Fruit fly (Drosophila melanogaster) whole organism, embryonic: ENCODE measurements around the gene CG1463.

ENCODE experiments used
- Ada2b ChIP-seq: fragments of 200-800 bp; sonication (Bioruptor generic); IDR thresholded peaks from 2 replicates; pipeline ENCODE4 v1.3.6; 2022; ENCODE audit warnings: missing biosample characterization, missing genetic modification characterization
- Antp ChIP-seq: fragments of 200-800 bp; sonication (Bioruptor generic); optimal IDR thresholded peaks from 3 replicates; lab custom pipeline; 2016; ENCODE audit warnings: missing biosample characterization, missing genetic modification characterization
- CG11504 ChIP-seq: fragments of 200-800 bp; sonication (Bioruptor generic); optimal IDR thresholded peaks from 3 replicates; lab custom pipeline; 2019; ENCODE audit warnings: missing biosample characterization, mild to moderate bottlenecking, missing genetic modification characterization, moderate library complexity
- CG13123 ChIP-seq: fragments of 200-800 bp; sonication (Bioruptor generic); optimal IDR thresholded peaks from 2 replicates; lab custom pipeline; 2016; ENCODE audit warnings: missing biosample characterization, missing genetic modification characterization
- CG1603 ChIP-seq: fragments of 200-800 bp; sonication (Bioruptor generic); optimal IDR thresholded peaks from 2 replicates; lab custom pipeline; 2019; ENCODE audit warnings: missing biosample characterization, mild to moderate bottlenecking, missing genetic modification characterization, moderate library complexity
- CG17361 ChIP-seq: fragments of 200-800 bp; sonication (Bioruptor generic); IDR thresholded peaks from 3 replicates; pipeline ENCODE4 v1.3.6; 2022; ENCODE audit warnings: missing biosample characterization, missing genetic modification characterization
- CG2712 ChIP-seq: fragments of 200-800 bp; optimal IDR thresholded peaks from 3 replicates; lab custom pipeline; 2019; ENCODE audit warnings: missing biosample characterization, mild to moderate bottlenecking, missing genetic modification characterization, moderate library complexity
- CG30431 ChIP-seq: fragments of 200-800 bp; sonication (Bioruptor generic); optimal IDR thresholded peaks from 2 replicates; lab custom pipeline; 2017; ENCODE audit warnings: missing biosample characterization, missing genetic modification characterization
- CG32767 ChIP-seq: fragments of 200-800 bp; sonication (Bioruptor generic); IDR thresholded peaks from 2 replicates; pipeline ENCODE4 v1.3.6; 2022; ENCODE audit warnings: missing biosample characterization, missing genetic modification characterization
- CG3995 ChIP-seq: fragments of 200-800 bp; sonication (Bioruptor generic); optimal IDR thresholded peaks from 3 replicates; lab custom pipeline; 2016; ENCODE audit warnings: missing biosample characterization, missing genetic modification characterization
- CG4424 ChIP-seq: fragments of 200-800 bp; sonication (Bioruptor generic); optimal IDR thresholded peaks from 3 replicates; lab custom pipeline; 2016; ENCODE audit warnings: missing biosample characterization, missing genetic modification characterization
- CG6791 ChIP-seq: fragments of 200-800 bp; sonication (Bioruptor generic); IDR thresholded peaks from 3 replicates; pipeline ENCODE4 v1.3.6; 2022; ENCODE audit warnings: missing biosample characterization, missing genetic modification characterization; ENCODE audit not compliant: partially characterized antibody
- CG7357 ChIP-seq: fragments of 200-800 bp; sonication (Bioruptor generic); IDR thresholded peaks from 3 replicates; pipeline ENCODE4 v1.3.6; 2022; ENCODE audit warnings: missing biosample characterization, missing genetic modification characterization
- CG7839 ChIP-seq: fragments of 200-800 bp; sonication (Bioruptor generic); optimal IDR thresholded peaks from 3 replicates; lab custom pipeline; 2018; ENCODE audit warnings: missing biosample characterization, mild to moderate bottlenecking, missing genetic modification characterization, moderate library complexity
- CG8281 ChIP-seq: fragments of 200-800 bp; sonication (Bioruptor generic); optimal IDR thresholded peaks from 2 replicates; lab custom pipeline; 2018; ENCODE audit warnings: missing biosample characterization, mild to moderate bottlenecking, missing genetic modification characterization, moderate library complexity
- CG8290 ChIP-seq, 3 experiments: fragments of 200-800 bp; sonication (Bioruptor generic); optimal IDR thresholded peaks; 2 replicates each; lab custom pipeline; 2016 to 2019; ENCODE audit warnings: missing biosample characterization in 3 of 3, missing genetic modification characterization in 3 of 3, mild to moderate bottlenecking in 2 of 3, moderate library complexity in 1 of 3
- D19B ChIP-seq: fragments of 200-800 bp; sonication (Bioruptor generic); optimal IDR thresholded peaks from 2 replicates; lab custom pipeline; 2017; ENCODE audit warnings: missing biosample characterization, mild to moderate bottlenecking, missing genetic modification characterization
- ERR ChIP-seq: fragments of 200-800 bp; sonication (Bioruptor generic); optimal IDR thresholded peaks from 2 replicates; lab custom pipeline; 2016; ENCODE audit warnings: missing biosample characterization, missing genetic modification characterization
- Fer1 ChIP-seq: fragments of 200-800 bp; sonication (Bioruptor generic); optimal IDR thresholded peaks from 2 replicates; lab custom pipeline; 2017; ENCODE audit warnings: missing biosample characterization, mild to moderate bottlenecking, missing genetic modification characterization
- HLH3B ChIP-seq: fragments of 200-800 bp; sonication (Bioruptor generic); IDR thresholded peaks from 2 replicates; pipeline ENCODE4 v1.3.6; 2022; ENCODE audit warnings: missing biosample characterization, missing genetic modification characterization
- Oaz ChIP-seq: fragments of 200-800 bp; sonication (Bioruptor generic); IDR thresholded peaks from 2 replicates; pipeline ENCODE4 v1.3.6; 2022; ENCODE audit warnings: missing biosample characterization, missing genetic modification characterization
- Oli ChIP-seq: fragments of 200-800 bp; sonication (Bioruptor generic); optimal IDR thresholded peaks from 2 replicates; lab custom pipeline; 2018; ENCODE audit warnings: missing biosample characterization, mild to moderate bottlenecking, missing genetic modification characterization, moderate library complexity
- Ptx1 ChIP-seq: fragments of 200-800 bp; sonication (Bioruptor generic); IDR thresholded peaks from 2 replicates; pipeline ENCODE4 v1.3.6; 2022; ENCODE audit warnings: missing biosample characterization, missing genetic modification characterization
- Rx ChIP-seq: fragments of 200-800 bp; sonication (Bioruptor generic); IDR thresholded peaks from 2 replicates; pipeline ENCODE4 v1.3.6; 2022; ENCODE audit warnings: missing biosample characterization, missing genetic modification characterization
- Six4 ChIP-seq: fragments of 200-800 bp; sonication (Bioruptor generic); optimal IDR thresholded peaks from 2 replicates; lab custom pipeline; 2016; ENCODE audit warnings: missing biosample characterization, missing genetic modification characterization
- TFAM ChIP-seq: fragments of 200-800 bp; sonication (Bioruptor generic); optimal IDR thresholded peaks from 2 replicates; lab custom pipeline; 2017; ENCODE audit warnings: missing biosample characterization, missing genetic modification characterization, inconsistent platforms
- Taf1 ChIP-seq: fragments of 200-800 bp; sonication (Bioruptor generic); IDR thresholded peaks from 2 replicates; pipeline ENCODE4 v1.3.6; 2022; ENCODE audit warnings: missing biosample characterization, missing genetic modification characterization
- Tbp ChIP-seq: fragments of >200 bp; optimal IDR thresholded peaks from 2 replicates; lab custom pipeline; 2018; ENCODE audit warnings: missing biosample characterization, missing genetic modification characterization
- aop ChIP-seq: fragments of 200-800 bp; sonication (Bioruptor generic); IDR thresholded peaks from 2 replicates; pipeline ENCODE4 v1.3.6; 2022; ENCODE audit warnings: missing biosample characterization, missing genetic modification characterization
- bsh ChIP-seq, 2 experiments: fragments of 200-800 bp; sonication (Bioruptor generic); optimal IDR thresholded peaks; 2 replicates each; lab custom pipeline; 2017 to 2018; ENCODE audit warnings: mild to moderate bottlenecking in 2 of 2, missing biosample characterization in 2 of 2, missing genetic modification characterization in 2 of 2, moderate library complexity in 1 of 2
- btn ChIP-seq: fragments of 200-800 bp; sonication (Bioruptor generic); optimal IDR thresholded peaks from 2 replicates; lab custom pipeline; 2016; ENCODE audit warnings: missing biosample characterization, missing genetic modification characterization
- chm ChIP-seq: fragments of 200-800 bp; sonication (Bioruptor generic); IDR thresholded peaks from 2 replicates; pipeline ENCODE4 v1.3.6; 2022; ENCODE audit warnings: missing biosample characterization, missing genetic modification characterization
- crol ChIP-seq: fragments of 200-800 bp; sonication (Bioruptor generic); IDR thresholded peaks from 2 replicates; pipeline ENCODE4 v1.3.6; 2022; ENCODE audit warnings: missing biosample characterization, missing genetic modification characterization
- disco-r ChIP-seq: fragments of 200-800 bp; sonication (Bioruptor generic); optimal IDR thresholded peaks from 2 replicates; lab custom pipeline; 2016; ENCODE audit warnings: missing biosample characterization, missing genetic modification characterization
- hb ChIP-seq: fragments of 200-800 bp; sonication (Bioruptor generic); IDR thresholded peaks from 3 replicates; pipeline ENCODE4 v1.3.6; 2022; ENCODE audit warnings: missing biosample characterization, missing genetic modification characterization; ENCODE audit not compliant: partially characterized antibody
- hth ChIP-seq: fragments of >200 bp; optimal IDR thresholded peaks from 2 replicates; lab custom pipeline; 2017; ENCODE audit warnings: inconsistent platforms
- knrl ChIP-seq: fragments of 200-800 bp; sonication (Bioruptor generic); IDR thresholded peaks from 3 replicates; pipeline ENCODE4 v1.3.6; 2022; ENCODE audit warnings: missing biosample characterization, missing genetic modification characterization; ENCODE audit not compliant: partially characterized antibody
- mld ChIP-seq: fragments of 200-800 bp; sonication (Bioruptor generic); IDR thresholded peaks from 3 replicates; pipeline ENCODE4 v1.3.6; 2022; ENCODE audit warnings: missing biosample characterization, missing genetic modification characterization; ENCODE audit not compliant: partially characterized antibody
- nmo ChIP-seq: fragments of 200-800 bp; sonication (Bioruptor generic); optimal IDR thresholded peaks from 2 replicates; lab custom pipeline; 2018; ENCODE audit warnings: missing biosample characterization, mild to moderate bottlenecking, missing genetic modification characterization, moderate library complexity
- phol ChIP-seq: fragments of 200-800 bp; sonication (Bioruptor generic); optimal IDR thresholded peaks from 3 replicates; lab custom pipeline; 2018; ENCODE audit warnings: missing biosample characterization, mild to moderate bottlenecking, missing genetic modification characterization, moderate library complexity
- prd ChIP-seq, 3 experiments: fragments of >200 bp in 2 of 3; fragments of 200-800 bp in 1 of 3; sonication (Bioruptor generic) in 1 of 3; optimal IDR thresholded peaks in 2 of 3; IDR thresholded peaks in 1 of 3; 2 replicates in 2 of 3; 3 replicates in 1 of 3; pipeline versions ENCODE4 v1.3.6 to Lab custom; 2017 to 2022; ENCODE audit warnings: missing biosample characterization in 1 of 3, missing genetic modification characterization in 1 of 3
- sens-2 ChIP-seq: fragments of 200-800 bp; sonication (Bioruptor generic); IDR thresholded peaks from 2 replicates; pipeline ENCODE4 v1.3.6; 2022; ENCODE audit warnings: missing biosample characterization, missing genetic modification characterization
- sim ChIP-seq: fragments of 200-800 bp; sonication (Bioruptor generic); IDR thresholded peaks from 2 replicates; pipeline ENCODE4 v1.3.6; 2022; ENCODE audit warnings: missing biosample characterization, missing genetic modification characterization
- sima ChIP-seq: fragments of 200-800 bp; sonication (Bioruptor generic); optimal IDR thresholded peaks from 2 replicates; lab custom pipeline; 2016; ENCODE audit warnings: missing biosample characterization, missing genetic modification characterization
- sna ChIP-seq: fragments of 200-800 bp; sonication (Bioruptor generic); IDR thresholded peaks from 2 replicates; pipeline ENCODE4 v1.3.6; 2022; ENCODE audit warnings: missing biosample characterization, missing genetic modification characterization; ENCODE audit not compliant: partially characterized antibody
- so ChIP-seq: fragments of 200-800 bp; sonication (Bioruptor generic); IDR thresholded peaks from 3 replicates; pipeline ENCODE4 v1.3.6; 2022; ENCODE audit warnings: missing biosample characterization, missing genetic modification characterization
- trem ChIP-seq: fragments of 200-800 bp; optimal IDR thresholded peaks from 3 replicates; lab custom pipeline; 2019; ENCODE audit warnings: missing biosample characterization, mild to moderate bottlenecking, missing genetic modification characterization, moderate library complexity
- twi ChIP-seq: fragments of 200-800 bp; optimal IDR thresholded peaks from 2 replicates; lab custom pipeline; 2019; ENCODE audit warnings: missing biosample characterization, mild to moderate bottlenecking, missing genetic modification characterization, moderate library complexity
- vfl ChIP-seq: fragments of 200-800 bp; sonication (Bioruptor generic); optimal IDR thresholded peaks from 2 replicates; lab custom pipeline; 2016; ENCODE audit warnings: missing biosample characterization, missing genetic modification characterization
- zf30C ChIP-seq: fragments of 200-800 bp; sonication (Bioruptor generic); optimal IDR thresholded peaks from 3 replicates; lab custom pipeline; 2018; ENCODE audit warnings: missing biosample characterization, mild to moderate bottlenecking, missing genetic modification characterization

Gene CG1463

DNA sequence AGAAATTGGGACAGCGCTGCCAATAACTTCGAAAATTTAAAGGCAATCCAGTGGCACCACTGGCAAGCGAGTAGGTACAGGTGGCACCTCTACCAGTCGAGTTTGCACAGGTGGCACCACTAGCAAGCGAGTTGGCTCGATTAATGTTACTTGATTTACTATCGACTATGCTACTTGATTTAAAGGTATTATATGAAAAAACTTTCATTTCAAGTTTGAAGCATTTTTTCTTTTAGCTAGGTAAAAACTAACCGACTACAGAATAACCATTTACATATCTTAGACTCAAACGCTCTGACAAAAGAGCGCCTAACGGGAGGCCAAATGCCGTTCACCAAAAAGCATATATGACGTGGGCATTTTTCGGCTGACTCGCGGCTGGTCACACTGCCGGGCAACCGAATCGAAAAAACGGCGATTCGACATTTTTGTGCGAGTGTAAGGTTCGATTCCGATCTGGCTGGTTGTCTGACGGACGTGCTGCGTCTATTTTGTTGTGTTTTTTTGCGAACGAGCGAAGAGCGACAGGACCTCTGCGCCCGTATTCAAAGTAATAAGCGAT lies 47.6 kb upstream of the CG1463 start, which contains the start of gene Tis11 (continued):
- no peak for TF ChIP-seq crol (GFP tag; lab: Robert Waterston, UW)
- no peak for TF ChIP-seq Ada2b (GFP tag; lab: Robert Waterston, UW)
- no peak for TF ChIP-seq Six4 (GFP tag; lab: Kevin White, UChicago)
- TF ChIP-seq CG1603 (tag; lab: Kevin White, UChicago) = peak; percentile 55
- no peak for TF ChIP-seq twi
- no peak for TF ChIP-seq btn (GFP tag; lab: Kevin White, UChicago)
- no peak for TF ChIP-seq Oli (tag; lab: Kevin White, UChicago)
- TF ChIP-seq TFAM (GFP tag; lab: Kevin White, UChicago) = no peak
- no peak for TF ChIP-seq sima (GFP tag; lab: Kevin White, UChicago)
- no peak for TF ChIP-seq HLH3B (GFP tag; lab: Robert Waterston, UW)
- TF ChIP-seq so (GFP tag; lab: Robert Waterston, UW) = peak; percentile 55; the same call in 1 of the 3 replicates
- no peak for TF ChIP-seq hth (lab: Kevin White, UChicago)
- TF ChIP-seq Taf1 (GFP tag; lab: Robert Waterston, UW) = no peak
- peak; percentile 21; the same call in 1 of the 3 replicates for TF ChIP-seq CG6791 (GFP tag; lab: Robert Waterston, UW)
- TF ChIP-seq CG17361 = no peak
- no peak for TF ChIP-seq hb
- peak; percentile 94 for TF ChIP-seq chm (GFP tag; lab: Robert Waterston, UW)
- peak in 1 of 2 experiments; percentile 30 for TF ChIP-seq bsh (GFP tag; optimal IDR thresholded peaks at IDR 0.05; lab: Kevin White, UChicago)
- no peak for TF ChIP-seq Tbp (GFP tag; lab: Kevin White, UChicago)
- TF ChIP-seq phol (tag; lab: Kevin White, UChicago) = peak; percentile 39
- TF ChIP-seq D19B (GFP tag; lab: Kevin White, UChicago) = no peak
- no peak for TF ChIP-seq CG7357 (GFP tag; lab: Robert Waterston, UW)
- TF ChIP-seq sna (GFP tag; lab: Robert Waterston, UW) = peak; percentile 26; the same call in 1 of the 2 replicates
- no peak for TF ChIP-seq Rx (GFP tag; lab: Robert Waterston, UW)
- no peak for TF ChIP-seq disco-r
- no peak for TF ChIP-seq CG8290 (GFP tag; optimal IDR thresholded peaks at IDR 0.05; lab: Kevin White, UChicago)
- peak in 1 of 2 experiments; percentile 55 for TF ChIP-seq CG8290 (tag; optimal IDR thresholded peaks at IDR 0.05; lab: Kevin White, UChicago)
- peak; percentile 87 for TF ChIP-seq zf30C (GFP tag; lab: Kevin White, UChicago)
- TF ChIP-seq knrl (GFP tag; lab: Robert Waterston, UW) = peak; percentile 47; the same call in 1 of the 3 replicates
- TF ChIP-seq CG4424 (GFP tag; lab: Kevin White, UChicago) = no peak
- TF ChIP-seq prd (optimal IDR thresholded peaks at IDR 0.05; lab: Kevin White, UChicago) = no peak
- TF ChIP-seq prd (GFP tag; IDR thresholded peaks at IDR 0.05; lab: Robert Waterston, UW) = no peak
- no peak for TF ChIP-seq CG32767 (GFP tag; lab: Robert Waterston, UW)
- TF ChIP-seq CG13123 (GFP tag; lab: Kevin White, UChicago) = no peak
- TF ChIP-seq CG7839 (tag; lab: Kevin White, UChicago) = no peak
- TF ChIP-seq CG30431 (GFP tag; lab: Kevin White, UChicago) = no peak
- TF ChIP-seq CG2712 (tag; lab: Kevin White, UChicago) = peak; percentile 16
- peak; percentile 41 for TF ChIP-seq CG3995
- TF ChIP-seq Oaz (GFP tag; lab: Robert Waterston, UW) = no peak
- no peak for TF ChIP-seq vfl
- TF ChIP-seq CG8281 (tag; lab: Kevin White, UChicago) = no peak
- no peak for TF ChIP-seq sim (GFP tag; lab: Robert Waterston, UW)
- no peak for TF ChIP-seq aop
- no peak for TF ChIP-seq sens-2 (GFP tag; lab: Robert Waterston, UW)
- TF ChIP-seq Fer1 (GFP tag; lab: Kevin White, UChicago) = peak; percentile 49
- no peak for TF ChIP-seq Antp
- peak; percentile 14 for TF ChIP-seq CG11504
- peak; percentile 27 for TF ChIP-seq nmo (GFP tag; lab: Kevin White, UChicago)
- TF ChIP-seq Ptx1 (GFP tag; lab: Robert Waterston, UW) = no peak
- TF ChIP-seq trem = peak; percentile 59
- TF ChIP-seq mld (GFP tag; lab: Robert Waterston, UW) = no peak
- no peak for TF ChIP-seq ERR (GFP tag; lab: Kevin White, UChicago)
